Fruit fly (Drosophila melanogaster) S2 (cell line): ENCODE measurements around the gene Sec61gamma.

Source experiments
- CG8478 ChIP-seq: fragments of >200 bp; optimal IDR thresholded peaks from 2 replicates; lab custom pipeline; 2018
- CTCF ChIP-seq, 2 experiments: fragments of >200 bp; optimal IDR thresholded peaks; 2 replicates each; lab custom pipeline; 2018

- no peak for TF ChIP-seq CTCF (optimal IDR thresholded peaks at IDR 0.05; lab: Kevin White, UChicago)
- no peak for TF ChIP-seq CG8478 (lab: Kevin White, UChicago)
Measured at dm6 chrX:19618183-19618740, 24.9 kb upstream of the Sec61gamma start, which contains the start of the genes Pstk and Tim9b.
